Fruit fly (Drosophila melanogaster) whole organism, embryonic: ENCODE data around the gene CG15024.
A peak's percentile ranks its signal among the peaks of the same experiment; 100 is the strongest.

Experiments
- B-H1 ChIP-seq: fragments of 200-800 bp; sonication (Bioruptor generic); IDR thresholded peaks from 3 replicates; pipeline ENCODE4 v1.3.6; 2022; ENCODE audit warnings: missing biosample characterization, missing genetic modification characterization
- CG12391 ChIP-seq: fragments of 200-800 bp; sonication (Bioruptor generic); optimal IDR thresholded peaks from 3 replicates; lab custom pipeline; 2018; ENCODE audit warnings: missing biosample characterization, mild to moderate bottlenecking, missing genetic modification characterization, moderate library complexity
- CG13296 ChIP-seq: fragments of 200-800 bp; sonication (Bioruptor generic); optimal IDR thresholded peaks from 3 replicates; lab custom pipeline; 2018; ENCODE audit warnings: missing biosample characterization, mild to moderate bottlenecking, missing genetic modification characterization
- CG14014 ChIP-seq: fragments of 200-800 bp; sonication (Bioruptor generic); IDR thresholded peaks from 2 replicates; pipeline ENCODE4 v1.3.6; 2022; ENCODE audit warnings: missing biosample characterization, missing genetic modification characterization
- CG14667 ChIP-seq: fragments of 200-800 bp; sonication (Bioruptor generic); IDR thresholded peaks from 2 replicates; pipeline ENCODE4 v1.3.6; 2022; ENCODE audit warnings: missing biosample characterization, missing genetic modification characterization
- CG14860 ChIP-seq: fragments of 200-800 bp; sonication (Bioruptor generic); IDR thresholded peaks from 3 replicates; pipeline ENCODE4 v1.3.6; 2022; ENCODE audit warnings: missing biosample characterization, missing genetic modification characterization; ENCODE audit not compliant: partially characterized antibody
- CG14965 ChIP-seq: fragments of 200-800 bp; sonication (Bioruptor generic); optimal IDR thresholded peaks from 2 replicates; lab custom pipeline; 2016; ENCODE audit warnings: missing biosample characterization, missing genetic modification characterization, borderline replicate concordance
- CG17912 ChIP-seq: fragments of 200-800 bp; sonication (Bioruptor generic); optimal IDR thresholded peaks from 2 replicates; lab custom pipeline; 2018; ENCODE audit warnings: missing biosample characterization, mild to moderate bottlenecking, missing genetic modification characterization
- CG30403 ChIP-seq: fragments of 200-800 bp; sonication (Bioruptor generic); optimal IDR thresholded peaks from 3 replicates; lab custom pipeline; 2016; ENCODE audit warnings: missing biosample characterization, missing genetic modification characterization
- CG31388 ChIP-seq: fragments of 200-800 bp; sonication (Bioruptor generic); optimal IDR thresholded peaks from 2 replicates; lab custom pipeline; 2016; ENCODE audit warnings: missing biosample characterization, missing genetic modification characterization
- CG4617 ChIP-seq: fragments of 200-800 bp; sonication (Bioruptor generic); optimal IDR thresholded peaks from 3 replicates; lab custom pipeline; 2016; ENCODE audit warnings: missing biosample characterization, missing genetic modification characterization, borderline replicate concordance
- CG4730 ChIP-seq: fragments of 200-800 bp; sonication (Bioruptor generic); IDR thresholded peaks from 2 replicates; pipeline ENCODE4 v1.3.6; 2022; ENCODE audit warnings: missing biosample characterization, missing genetic modification characterization
- CG5245 ChIP-seq: fragments of 200-800 bp; sonication (Bioruptor generic); optimal IDR thresholded peaks from 3 replicates; lab custom pipeline; 2016; ENCODE audit warnings: missing biosample characterization, missing genetic modification characterization
- CG6272 ChIP-seq: fragments of 200-800 bp; sonication (Bioruptor generic); IDR thresholded peaks from 2 replicates; pipeline ENCODE4 v1.3.6; 2022; ENCODE audit warnings: missing biosample characterization, missing genetic modification characterization
- CG6683 ChIP-seq: fragments of 200-800 bp; sonication (Bioruptor generic); optimal IDR thresholded peaks from 2 replicates; lab custom pipeline; 2017; ENCODE audit warnings: missing biosample characterization, mild to moderate bottlenecking, missing genetic modification characterization, missing genetic modification reagents
- CG6854 ChIP-seq: fragments of 200-800 bp; sonication (Bioruptor generic); optimal IDR thresholded peaks from 3 replicates; lab custom pipeline; 2017; ENCODE audit warnings: missing biosample characterization, mild to moderate bottlenecking, missing genetic modification characterization
- CG9797 ChIP-seq: fragments of 200-800 bp; sonication (Bioruptor generic); optimal IDR thresholded peaks from 3 replicates; lab custom pipeline; 2018; ENCODE audit warnings: missing biosample characterization, mild to moderate bottlenecking, missing genetic modification characterization
- Gsc ChIP-seq: fragments of 200-800 bp; sonication (Bioruptor generic); IDR thresholded peaks from 2 replicates; pipeline ENCODE4 v1.3.6; 2022; ENCODE audit warnings: missing biosample characterization, missing genetic modification characterization
- H2.0 ChIP-seq: fragments of 200-800 bp; sonication (Bioruptor generic); IDR thresholded peaks from 2 replicates; pipeline ENCODE4 v1.3.6; 2022; ENCODE audit warnings: missing biosample characterization, missing genetic modification characterization
- HLH3B ChIP-seq: fragments of 200-800 bp; sonication (Bioruptor generic); IDR thresholded peaks from 2 replicates; pipeline ENCODE4 v1.3.6; 2022; ENCODE audit warnings: missing biosample characterization, missing genetic modification characterization
- Hey ChIP-seq: fragments of 200-800 bp; sonication (Bioruptor generic); optimal IDR thresholded peaks from 3 replicates; lab custom pipeline; 2018; ENCODE audit warnings: missing biosample characterization, mild to moderate bottlenecking, missing genetic modification characterization
- Hr39 ChIP-seq: fragments of >200 bp; optimal IDR thresholded peaks from 2 replicates; lab custom pipeline; 2017
- NC2β ChIP-seq: fragments of 200-800 bp; sonication (Bioruptor generic); optimal IDR thresholded peaks from 2 replicates; lab custom pipeline; 2016; ENCODE audit warnings: missing biosample characterization, missing genetic modification characterization
- Pdp1 ChIP-seq, 2 experiments: fragments of 200-800 bp; sonication (Bioruptor generic); optimal IDR thresholded peaks; 3 replicates each; lab custom pipeline; 2016; ENCODE audit warnings: missing biosample characterization in 2 of 2, missing genetic modification characterization in 2 of 2, mild to moderate bottlenecking in 1 of 2, moderate library complexity in 1 of 2
- Tbp ChIP-seq: fragments of >200 bp; optimal IDR thresholded peaks from 2 replicates; lab custom pipeline; 2018; ENCODE audit warnings: missing biosample characterization, missing genetic modification characterization
- Xbp1 ChIP-seq: fragments of 200-800 bp; sonication (Bioruptor generic); optimal IDR thresholded peaks from 3 replicates; lab custom pipeline; 2016; ENCODE audit warnings: missing biosample characterization, mild to moderate bottlenecking, missing genetic modification characterization
- cad ChIP-seq: fragments of >200 bp; optimal IDR thresholded peaks from 2 replicates; lab custom pipeline; 2017; ENCODE audit warnings: missing biosample characterization, missing genetic modification characterization
- cg ChIP-seq: fragments of 200-800 bp; sonication (Bioruptor generic); optimal IDR thresholded peaks from 3 replicates; lab custom pipeline; 2019; ENCODE audit warnings: missing biosample characterization, mild to moderate bottlenecking, missing genetic modification characterization, moderate library complexity
- crp ChIP-seq, 2 experiments: fragments of 200-800 bp; sonication (Bioruptor generic); optimal IDR thresholded peaks; 2 replicates in 1 of 2; 3 replicates in 1 of 2; lab custom pipeline; 2017; ENCODE audit warnings: missing biosample characterization in 2 of 2, missing genetic modification characterization in 2 of 2, mild to moderate bottlenecking in 1 of 2, moderate library complexity in 1 of 2
- ems ChIP-seq: fragments of 200-800 bp; sonication (Bioruptor generic); optimal IDR thresholded peaks from 3 replicates; lab custom pipeline; 2016; ENCODE audit warnings: missing biosample characterization, missing genetic modification characterization
- fu2 ChIP-seq: fragments of 200-800 bp; sonication (Bioruptor generic); optimal IDR thresholded peaks from 2 replicates; lab custom pipeline; 2016; ENCODE audit warnings: missing biosample characterization, missing genetic modification characterization
- gsb ChIP-seq: fragments of 200-800 bp; sonication (Bioruptor generic); IDR thresholded peaks from 2 replicates; pipeline ENCODE4 v1.3.6; 2022; ENCODE audit warnings: missing biosample characterization, missing genetic modification characterization
- kah ChIP-seq: fragments of 200-800 bp; sonication (Bioruptor generic); optimal IDR thresholded peaks from 2 replicates; lab custom pipeline; 2018; ENCODE audit warnings: missing biosample characterization, mild to moderate bottlenecking, missing genetic modification characterization
- mld ChIP-seq: fragments of 200-800 bp; sonication (Bioruptor generic); IDR thresholded peaks from 3 replicates; pipeline ENCODE4 v1.3.6; 2022; ENCODE audit warnings: missing biosample characterization, missing genetic modification characterization; ENCODE audit not compliant: partially characterized antibody
- nom ChIP-seq: fragments of 200-800 bp; sonication (Bioruptor generic); optimal IDR thresholded peaks from 2 replicates; lab custom pipeline; 2017; ENCODE audit warnings: missing biosample characterization, missing genetic modification characterization, mild to moderate bottlenecking, moderate library complexity, missing genetic modification reagents
- org-1 ChIP-seq: fragments of 200-800 bp; sonication (Bioruptor generic); optimal IDR thresholded peaks from 2 replicates; lab custom pipeline; 2017; ENCODE audit warnings: missing biosample characterization, missing genetic modification characterization
- pan ChIP-seq, 4 experiments: fragments of >200 bp in 3 of 4; fragments of 200-800 bp in 1 of 4; sonication (Bioruptor generic) in 1 of 4; optimal IDR thresholded peaks in 3 of 4; IDR thresholded peaks in 1 of 4; 2 replicates each; pipeline versions ENCODE4 v1.3.6 to Lab custom; 2017 to 2022; ENCODE audit warnings: missing biosample characterization in 2 of 4, missing genetic modification characterization in 2 of 4, mixed read lengths in 1 of 4
- pb ChIP-seq: fragments of 200-800 bp; sonication (Bioruptor generic); optimal IDR thresholded peaks from 3 replicates; lab custom pipeline; 2016; ENCODE audit warnings: missing biosample characterization, missing genetic modification characterization
- repo ChIP-seq: fragments of 200-800 bp; sonication (Bioruptor generic); optimal IDR thresholded peaks from 2 replicates; lab custom pipeline; 2016; ENCODE audit warnings: missing biosample characterization, missing genetic modification characterization
- row ChIP-seq: fragments of 200-800 bp; sonication (Bioruptor generic); IDR thresholded peaks from 3 replicates; pipeline ENCODE4 v1.3.6; 2022; ENCODE audit warnings: missing biosample characterization, missing genetic modification characterization
- run ChIP-seq: fragments of 200-800 bp; sonication (Bioruptor generic); optimal IDR thresholded peaks from 3 replicates; lab custom pipeline; 2018; ENCODE audit warnings: missing biosample characterization, mild to moderate bottlenecking, missing genetic modification characterization
- seq ChIP-seq: fragments of 200-800 bp; sonication (Bioruptor generic); IDR thresholded peaks from 2 replicates; pipeline ENCODE4 v1.3.6; 2022; ENCODE audit warnings: missing biosample characterization, missing genetic modification characterization
- sima ChIP-seq: fragments of 200-800 bp; sonication (Bioruptor generic); optimal IDR thresholded peaks from 2 replicates; lab custom pipeline; 2016; ENCODE audit warnings: missing biosample characterization, missing genetic modification characterization
- stwl ChIP-seq: fragments of 200-800 bp; sonication (Bioruptor generic); optimal IDR thresholded peaks from 3 replicates; lab custom pipeline; 2018; ENCODE audit warnings: missing biosample characterization, mild to moderate bottlenecking, missing genetic modification characterization, moderate library complexity
- sug ChIP-seq: fragments of 200-800 bp; optimal IDR thresholded peaks from 2 replicates; lab custom pipeline; 2019; ENCODE audit warnings: missing biosample characterization, mild to moderate bottlenecking, missing genetic modification characterization, moderate library complexity
- twi ChIP-seq: fragments of 200-800 bp; optimal IDR thresholded peaks from 2 replicates; lab custom pipeline; 2019; ENCODE audit warnings: missing biosample characterization, mild to moderate bottlenecking, missing genetic modification characterization, moderate library complexity
- wdn ChIP-seq: fragments of 200-800 bp; sonication (Bioruptor generic); IDR thresholded peaks from 2 replicates; pipeline ENCODE4 v1.3.6; 2022; ENCODE audit warnings: missing biosample characterization, missing genetic modification characterization
- wek ChIP-seq: fragments of 200-800 bp; sonication (Bioruptor generic); optimal IDR thresholded peaks from 3 replicates; lab custom pipeline; 2018; ENCODE audit warnings: missing biosample characterization, mild to moderate bottlenecking, missing genetic modification characterization, moderate library complexity
- zen2 ChIP-seq: fragments of 200-800 bp; sonication (Bioruptor generic); IDR thresholded peaks from 3 replicates; pipeline ENCODE4 v1.3.6; 2022; ENCODE audit warnings: missing biosample characterization, missing genetic modification characterization; ENCODE audit not compliant: partially characterized antibody
- zf30C ChIP-seq: fragments of 200-800 bp; sonication (Bioruptor generic); optimal IDR thresholded peaks from 3 replicates; lab custom pipeline; 2018; ENCODE audit warnings: missing biosample characterization, mild to moderate bottlenecking, missing genetic modification characterization

The CG15024 gene

DNA sequence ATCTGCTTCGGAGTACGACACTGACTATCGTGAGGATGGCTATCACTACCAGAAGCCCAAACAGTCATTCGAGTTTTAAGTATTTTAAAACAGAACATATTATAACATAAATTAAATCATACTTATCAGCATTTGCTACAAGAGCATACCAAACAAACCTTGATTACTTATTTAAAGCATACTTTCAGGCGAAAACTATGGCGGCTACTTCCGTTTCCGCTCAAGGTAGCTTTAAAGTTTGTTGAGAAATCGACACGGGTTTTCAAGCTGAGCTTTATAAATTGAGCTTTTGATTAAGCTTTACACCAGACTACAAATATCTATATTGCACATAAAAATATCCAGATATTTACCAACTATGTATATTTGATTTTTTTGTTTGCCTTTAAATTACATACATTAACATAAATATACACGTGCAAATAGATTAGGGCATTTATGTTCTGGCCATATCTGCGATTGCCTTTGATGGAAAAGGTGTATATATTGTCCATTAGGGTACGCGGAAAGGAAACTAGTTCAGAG lies 11.4 kb upstream of the CG15024 start (continued):
- peak; percentile 69 for TF ChIP-seq CG5245 (GFP tag; lab: Kevin White, UChicago)
- peak; percentile 75 for TF ChIP-seq run (tag; lab: Kevin White, UChicago)
- TF ChIP-seq CG14014 (GFP tag; lab: Robert Waterston, UW), result peak; percentile 68; the same call in 1 of the 2 replicates
- TF ChIP-seq CG9797 (GFP tag; lab: Kevin White, UChicago), result no peak
- peak; percentile 27 for TF ChIP-seq stwl (tag; lab: Kevin White, UChicago)
- TF ChIP-seq nom (GFP tag; lab: Kevin White, UChicago), result no peak
- TF ChIP-seq CG31388 (GFP tag; lab: Kevin White, UChicago), result no peak
- TF ChIP-seq CG12391 (tag; lab: Kevin White, UChicago), result peak; percentile 86
- no peak for TF ChIP-seq mld (GFP tag; lab: Robert Waterston, UW)
- peak; percentile 77 for TF ChIP-seq NC2β
- TF ChIP-seq pan (optimal IDR thresholded peaks at IDR 0.05; lab: Kevin White, UChicago), result no peak
- peak in 1 of 2 experiments; percentile 75 for TF ChIP-seq pan (GFP tag; optimal IDR thresholded peaks at IDR 0.05 in 1 of 2, IDR thresholded peaks at IDR 0.05 in 1 of 2)
- TF ChIP-seq wdn, result peak; percentile 45; the same call in 1 of the 2 replicates
- peak; percentile 30 for TF ChIP-seq CG14965
- TF ChIP-seq ems (GFP tag; lab: Kevin White, UChicago), result peak; percentile 70
- no peak for TF ChIP-seq CG6272 (GFP tag; lab: Robert Waterston, UW)
- peak; percentile 98 for TF ChIP-seq CG17912 (GFP tag; lab: Kevin White, UChicago)
- no peak for TF ChIP-seq Gsc (GFP tag; lab: Robert Waterston, UW)
- no peak for TF ChIP-seq Tbp
- TF ChIP-seq cad (GFP tag; lab: Kevin White, UChicago), result no peak
- peak; percentile 39 to 66 for TF ChIP-seq Pdp1 (GFP tag; optimal IDR thresholded peaks at IDR 0.05; lab: Kevin White, UChicago)
- TF ChIP-seq wek (GFP tag; lab: Kevin White, UChicago), result peak; percentile 89
- TF ChIP-seq Xbp1 (GFP tag; lab: Kevin White, UChicago), result peak; percentile 75
- TF ChIP-seq zf30C (GFP tag; lab: Kevin White, UChicago), result peak; percentile 30
- peak; percentile 95 for TF ChIP-seq CG13296 (GFP tag; lab: Kevin White, UChicago)
- 0 out of 3 replicates have a peak, but pooled peaks have one; percentile 6 for TF ChIP-seq row
- peak; percentile 57 for TF ChIP-seq H2.0 (GFP tag; lab: Robert Waterston, UW)
- no peak for TF ChIP-seq cg (GFP tag; lab: Kevin White, UChicago)
- peak; percentile 66 for TF ChIP-seq sima (GFP tag; lab: Kevin White, UChicago)
- peak; percentile 39; the same call in 1 of the 3 replicates for TF ChIP-seq B-H1 (GFP tag; lab: Robert Waterston, UW)
- TF ChIP-seq CG14860 (GFP tag; lab: Robert Waterston, UW), result no peak
- peak; percentile 40; the same call in 1 of the 2 replicates for TF ChIP-seq HLH3B (GFP tag; lab: Robert Waterston, UW)
- TF ChIP-seq crp (GFP tag; optimal IDR thresholded peaks at IDR 0.05; lab: Kevin White, UChicago), result peak in 1 of 2 experiments; percentile 34
- TF ChIP-seq pb (GFP tag; lab: Kevin White, UChicago), result peak; percentile 63
- no peak for TF ChIP-seq zen2 (GFP tag; lab: Robert Waterston, UW)
- peak; percentile 76 for TF ChIP-seq org-1 (GFP tag; lab: Kevin White, UChicago)
- peak; percentile 79 for TF ChIP-seq Hey (tag; lab: Kevin White, UChicago)
- TF ChIP-seq gsb (GFP tag; lab: Robert Waterston, UW), result 0 out of 2 replicates have a peak, but pooled peaks have one; percentile 22
- no peak for TF ChIP-seq fu2
- no peak for TF ChIP-seq twi (tag; lab: Kevin White, UChicago)
- TF ChIP-seq CG30403 (GFP tag; lab: Kevin White, UChicago), result peak; percentile 14
- no peak for TF ChIP-seq CG4730
- peak; percentile 87 for TF ChIP-seq CG6683 (GFP tag; lab: Kevin White, UChicago)
- TF ChIP-seq CG6854 (GFP tag; lab: Kevin White, UChicago), result peak; percentile 95
- TF ChIP-seq Hr39, result no peak
- TF ChIP-seq kah (GFP tag; lab: Kevin White, UChicago), result peak; percentile 81
- no peak for TF ChIP-seq CG14667 (GFP tag; lab: Robert Waterston, UW)
- peak; percentile 65 for TF ChIP-seq repo (GFP tag; lab: Kevin White, UChicago)
- TF ChIP-seq seq (GFP tag; lab: Robert Waterston, UW), result peak; percentile 75
- peak; percentile 40 for TF ChIP-seq CG4617
- peak; percentile 72 for TF ChIP-seq sug (tag; lab: Kevin White, UChicago)
